Worm (Caenorhabditis elegans): ENCODE data around the gene clec-227.

clec-227 gene

DNA sequence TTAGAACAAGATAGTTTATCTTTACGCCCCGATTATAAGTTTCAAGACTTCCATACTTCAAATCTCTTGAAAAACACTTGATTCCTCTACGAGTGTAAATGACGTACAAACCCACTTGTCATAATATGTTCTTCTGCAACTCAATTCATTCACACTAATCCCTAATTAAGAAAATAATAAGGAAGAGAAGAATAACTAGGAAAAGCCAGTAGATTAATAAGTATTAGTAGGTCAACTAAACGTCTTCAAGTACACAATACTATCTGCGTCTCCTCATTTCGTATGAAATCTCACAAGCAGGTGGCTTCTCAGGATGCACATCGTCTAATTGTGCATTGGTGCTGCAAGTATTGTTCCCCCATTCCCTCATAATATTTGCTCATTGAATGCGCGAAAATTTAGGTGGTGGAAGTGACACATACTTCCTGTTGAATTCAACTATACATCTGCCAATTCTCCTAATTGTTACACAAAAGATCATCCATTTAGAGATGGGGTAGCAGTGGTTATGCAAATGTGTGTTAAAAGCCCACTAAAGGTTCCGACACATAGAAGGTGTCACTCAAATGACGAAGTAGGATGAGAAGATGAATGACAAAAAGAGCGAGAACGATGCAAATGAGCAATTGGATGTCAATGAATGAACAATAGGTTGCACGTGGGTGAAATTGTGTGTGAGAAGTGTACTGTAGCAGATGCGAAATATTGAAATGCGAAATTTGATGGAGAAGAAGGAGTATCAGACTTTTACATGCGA lies 45.1 kb upstream of the clec-227 start:
- TF ChIP-seq mdl-1 (tag; optimal IDR thresholded peaks at IDR 0.05) (no peak), sem-4 (tag; optimal IDR thresholded peaks at IDR 0.05) (no peak), nhr-23 (tag; optimal IDR thresholded peaks at IDR 0.05) (no peak), unc-39 (tag; optimal IDR thresholded peaks at IDR 0.05) (no peak), crh-2 (tag; optimal IDR thresholded peaks at IDR 0.05) (no peak)

DNA sequence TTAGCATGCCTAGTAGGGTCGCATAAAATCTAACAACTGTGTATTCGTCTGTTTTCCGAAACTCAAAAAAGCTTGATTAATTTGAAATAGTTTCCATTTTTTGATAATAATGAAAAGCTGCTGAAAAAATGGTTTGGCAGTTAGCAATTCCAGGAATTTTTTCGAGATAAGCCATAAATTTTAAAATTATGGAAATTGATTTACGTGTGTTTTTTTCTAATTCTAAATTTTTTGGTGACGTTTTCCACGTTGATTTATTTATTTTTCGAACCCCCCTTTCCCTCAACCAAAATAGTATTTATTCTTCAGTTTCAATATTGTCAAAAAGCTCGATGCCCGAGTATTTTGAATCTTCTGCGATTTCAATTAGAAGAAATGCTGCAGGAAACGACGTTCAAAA lies 43.5 kb upstream of the clec-227 start, which contains the start of gene F23B12.1:
F23B12.1 (plus strand) TSS at position 301 of the 400 bp plus-strand sequence.
- no peak for TF ChIP-seq Y55F3AM.14 (GFP tag; optimal IDR thresholded peaks at IDR 0.05)
- no peak for TF ChIP-seq F13H6.1 (tag; optimal IDR thresholded peaks at IDR 0.05)

DNA sequence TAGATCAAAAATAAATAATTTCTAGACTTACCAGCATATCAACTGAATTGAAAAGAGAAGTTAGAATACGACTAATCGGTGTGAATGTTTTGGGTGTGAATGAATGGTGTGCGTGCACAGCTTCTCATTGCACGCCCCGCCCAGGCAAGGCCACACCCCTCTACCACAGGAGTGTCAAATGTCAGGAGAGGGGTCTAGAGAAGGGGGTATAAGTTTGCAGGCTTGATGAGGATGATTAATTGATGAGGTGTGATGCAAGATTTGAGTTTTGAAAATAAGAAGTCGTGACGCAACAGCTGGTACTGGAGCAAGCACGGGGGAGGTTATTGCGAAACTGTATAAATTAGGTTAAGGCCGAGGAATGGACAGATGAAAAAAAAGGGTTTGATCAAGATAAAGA lies 40.1 kb upstream of the clec-227 start, which contains the start of gene egl-1:
egl-1 (minus strand) TSS at position 101 of the 400 bp plus-strand sequence.
- no peak for TF ChIP-seq ztf-11 (tag; optimal IDR thresholded peaks at IDR 0.05)
- no peak for TF ChIP-seq nhr-77 (tag; optimal IDR thresholded peaks at IDR 0.05)
- TF ChIP-seq Y55F3AM.14 (GFP tag; optimal IDR thresholded peaks at IDR 0.05) = no peak
- no peak for TF ChIP-seq alr-1 (tag; optimal IDR thresholded peaks at IDR 0.05)

ce11 chrV:14433584-14433983 lies 38.7 kb upstream of the clec-227 start:
- TF ChIP-seq gmeb-1 (tag; optimal IDR thresholded peaks at IDR 0.05) (no peak), unc-62 (GFP tag; optimal IDR thresholded peaks at IDR 0.05) (no peak), nhr-11 (tag; optimal IDR thresholded peaks at IDR 0.05) (no peak), nhr-129 (tag; optimal IDR thresholded peaks at IDR 0.05) (no peak), peb-1 (tag; optimal IDR thresholded peaks at IDR 0.05) (no peak), ceh-82 (tag; optimal IDR thresholded peaks at IDR 0.05) (no peak), lsy-2 (tag; optimal IDR thresholded peaks at IDR 0.05) (no peak), ztf-11 (tag; optimal IDR thresholded peaks at IDR 0.05) (no peak), elt-1 (tag; optimal IDR thresholded peaks at IDR 0.05) (no peak), snpc-4 (tag; optimal IDR thresholded peaks at IDR 0.05) (no peak), skn-1 (tag; optimal IDR thresholded peaks at IDR 0.05) (no peak), zag-1 (tag; optimal IDR thresholded peaks at IDR 0.05) (no peak), blmp-1 (tag; optimal IDR thresholded peaks at IDR 0.05; ENCODE audit: insufficient read depth) (no peak), nhr-77 (tag; optimal IDR thresholded peaks at IDR 0.05) (no peak), ztf-1 (GFP tag; conservative IDR thresholded peaks at IDR 0.05) (no peak), nhr-25 (tag; optimal IDR thresholded peaks at IDR 0.05) (no peak), fos-1 (tag; optimal IDR thresholded peaks at IDR 0.05) (no peak), crh-2 (tag; optimal IDR thresholded peaks at IDR 0.05) (no peak), nhr-12 (tag; optimal IDR thresholded peaks at IDR 0.05) (no peak), dmd-4 (tag; optimal IDR thresholded peaks at IDR 0.05) (no peak)

- no peak for TF ChIP-seq ZK546.5 (tag; optimal IDR thresholded peaks at IDR 0.05)
- TF ChIP-seq unc-62 (GFP tag; optimal IDR thresholded peaks at IDR 0.05) = no peak
- TF ChIP-seq R02D3.7 (tag; optimal IDR thresholded peaks at IDR 0.05) = no peak
- no peak for TF ChIP-seq sem-4 (tag; optimal IDR thresholded peaks at IDR 0.05)
- no peak for TF ChIP-seq F13H6.1 (tag; optimal IDR thresholded peaks at IDR 0.05)
- no peak for TF ChIP-seq elt-1 (tag; optimal IDR thresholded peaks at IDR 0.05)
- TF ChIP-seq fos-1 (tag; optimal IDR thresholded peaks at IDR 0.05) = no peak
- no peak for TF ChIP-seq dmd-4 (tag; optimal IDR thresholded peaks at IDR 0.05)
- TF ChIP-seq peb-1 (tag; optimal IDR thresholded peaks at IDR 0.05) = no peak
- TF ChIP-seq nhr-25 (tag; optimal IDR thresholded peaks at IDR 0.05) = no peak
- no peak for TF ChIP-seq nhr-23 (tag; optimal IDR thresholded peaks at IDR 0.05)
- TF ChIP-seq Y55F3AM.14 (GFP tag; optimal IDR thresholded peaks at IDR 0.05) = no peak
- no peak for TF ChIP-seq mbf-1 (tag; optimal IDR thresholded peaks at IDR 0.05)
- TF ChIP-seq C34F6.9 (tag; optimal IDR thresholded peaks at IDR 0.05) = no peak
- no peak for TF ChIP-seq ztf-4 (tag; optimal IDR thresholded peaks at IDR 0.05)
These were observed 36.1 kb upstream of the clec-227 start for ce11 chrV:14436195-14436594.

DNA sequence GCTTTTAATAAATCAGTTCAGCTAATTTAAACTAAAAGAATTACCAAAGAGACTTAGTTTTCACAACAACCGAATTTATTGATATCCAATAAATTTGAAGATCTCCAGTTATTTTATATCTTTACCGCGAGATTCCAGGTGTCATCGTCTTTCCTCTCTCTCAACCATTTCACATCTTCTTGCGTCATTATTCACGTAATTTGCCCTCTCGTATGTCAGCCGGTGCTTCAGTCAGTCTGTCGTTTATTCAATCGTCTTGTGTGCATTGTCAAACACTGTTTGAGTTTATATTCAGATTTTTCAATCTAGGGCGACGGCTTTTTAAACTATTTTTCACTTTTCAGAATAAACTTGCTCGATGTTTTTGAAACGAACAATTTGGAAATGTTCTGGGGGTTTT lies 35.0 kb upstream of the clec-227 start:
- TF ChIP-seq nhr-6 (tag; optimal IDR thresholded peaks at IDR 0.05) (no peak), ztf-4 (tag; optimal IDR thresholded peaks at IDR 0.05) (no peak), elt-3 (tag; optimal IDR thresholded peaks at IDR 0.05) (no peak), crh-2 (tag; optimal IDR thresholded peaks at IDR 0.05) (no peak), blmp-1 (tag; optimal IDR thresholded peaks at IDR 0.05; ENCODE audit: insufficient read depth) (no peak), elt-1 (tag; optimal IDR thresholded peaks at IDR 0.05) (no peak), snpc-4 (tag; optimal IDR thresholded peaks at IDR 0.05) (no peak), Y55F3AM.14 (GFP tag; optimal IDR thresholded peaks at IDR 0.05) (no peak), dmd-4 (tag; optimal IDR thresholded peaks at IDR 0.05) (no peak), nhr-11 (tag; optimal IDR thresholded peaks at IDR 0.05) (no peak), nhr-21 (tag; optimal IDR thresholded peaks at IDR 0.05) (no peak), sem-4 (tag; optimal IDR thresholded peaks at IDR 0.05) (no peak), nhr-23 (tag; optimal IDR thresholded peaks at IDR 0.05) (no peak), unc-39 (tag; optimal IDR thresholded peaks at IDR 0.05) (no peak), mbf-1 (tag; optimal IDR thresholded peaks at IDR 0.05) (no peak), F13H6.1 (tag; optimal IDR thresholded peaks at IDR 0.05) (no peak), lsy-2 (tag; optimal IDR thresholded peaks at IDR 0.05) (no peak), mdl-1 (tag; optimal IDR thresholded peaks at IDR 0.05) (no peak)

Measured in whole organism, L2 larva.